Worm (Caenorhabditis elegans): ENCODE measurements around the gene flp-14.
A peak's percentile ranks its signal among the peaks of the same experiment; 100 is the strongest.

flp-14 gene

DNA sequence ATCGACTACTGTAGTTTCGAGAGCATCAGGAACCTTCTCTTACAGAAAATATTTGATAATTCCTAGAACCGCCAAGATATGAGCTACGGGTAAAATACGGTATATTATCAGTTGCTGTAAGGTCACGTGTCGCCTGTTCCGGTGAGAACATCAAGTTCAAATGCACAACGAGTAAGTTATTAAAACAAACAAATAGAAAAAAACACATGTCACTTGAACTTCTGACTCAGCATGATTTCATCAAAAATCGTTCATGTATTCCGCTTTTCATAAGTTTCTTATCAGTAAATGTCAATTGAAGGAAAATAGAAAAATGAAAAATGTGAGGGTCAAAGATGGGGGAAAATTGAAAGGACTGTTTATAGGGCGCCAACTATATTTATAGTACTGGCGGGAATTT is 50.4 kb downstream of the flp-14 start:
- peak; percentile 61 for TF ChIP-seq dve-1 (tag; optimal IDR thresholded peaks at IDR 0.05; ENCODE audit: insufficient read depth)
- TF ChIP-seq egl-27 (tag; optimal IDR thresholded peaks at IDR 0.05), result no peak
- peak; percentile 49 for TF ChIP-seq hlh-30 (tag; optimal IDR thresholded peaks at IDR 0.05; ENCODE audit: insufficient read depth)
- no peak for TF ChIP-seq Y48G9A.11 (GFP tag; IDR thresholded peaks at IDR 0.05)
- no peak for TF ChIP-seq nhr-11 (tag; optimal IDR thresholded peaks at IDR 0.05)
- 0 out of 2 replicates have a peak, but pooled peaks have one; percentile 18 for TF ChIP-seq nhr-41 (GFP tag; IDR thresholded peaks at IDR 0.05)
- TF ChIP-seq nhr-77 (tag; optimal IDR thresholded peaks at IDR 0.05), result no peak
- peak; percentile 68 for TF ChIP-seq dmd-6 (GFP tag; IDR thresholded peaks at IDR 0.05)
- TF ChIP-seq nhr-25 (tag; optimal IDR thresholded peaks at IDR 0.05; ENCODE audit: borderline replicate concordance, insufficient read depth), result no peak
- TF ChIP-seq lin-1 (GFP tag; IDR thresholded peaks at IDR 0.05), result peak; percentile 42; the same call in 1 of the 2 replicates
- no peak for TF ChIP-seq R02D3.7 (tag; optimal IDR thresholded peaks at IDR 0.05)
- TF ChIP-seq pqm-1 (tag; optimal IDR thresholded peaks at IDR 0.05), result peak; percentile 59
- TF ChIP-seq jun-1 (tag; optimal IDR thresholded peaks at IDR 0.05), result no peak
- no peak for TF ChIP-seq mep-1 (tag; optimal IDR thresholded peaks at IDR 0.05)
- peak; percentile 43 for TF ChIP-seq nhr-28 (tag; optimal IDR thresholded peaks at IDR 0.05)
- no peak for TF ChIP-seq sdz-12 (GFP tag; optimal IDR thresholded peaks at IDR 0.05)
- TF ChIP-seq php-3 (GFP tag; IDR thresholded peaks at IDR 0.05), result no peak
- TF ChIP-seq daf-16 (GFP tag; optimal IDR thresholded peaks at IDR 0.05), result no peak
- TF ChIP-seq daf-16 (tag; optimal IDR thresholded peaks at IDR 0.05), result peak; percentile 54
- no peak for TF ChIP-seq lir-3 (tag; optimal IDR thresholded peaks at IDR 0.05)
- peak; percentile 46 for TF ChIP-seq hlh-11 (tag; optimal IDR thresholded peaks at IDR 0.05)
- no peak for TF ChIP-seq lin-13 (GFP tag; optimal IDR thresholded peaks at IDR 0.05)
